Fruit fly (Drosophila melanogaster) whole organism, pupa: Measurements from ENCODE around the gene HP4.

Experiments
- CG12605 ChIP-seq: fragments of 200-800 bp; sonication (Bioruptor generic); IDR thresholded peaks from 2 replicates; pipeline ENCODE4 v1.3.6; 2022; ENCODE audit warnings: missing biosample characterization, missing genetic modification characterization
- CG13204 ChIP-seq: fragments of 200-800 bp; sonication (Bioruptor generic); optimal IDR thresholded peaks from 2 replicates; lab custom pipeline; 2018; ENCODE audit warnings: missing biosample characterization, mild to moderate bottlenecking, missing genetic modification characterization, moderate library complexity
- CG15710 ChIP-seq: fragments of 200-800 bp; sonication (Bioruptor generic); optimal IDR thresholded peaks from 2 replicates; lab custom pipeline; 2018; ENCODE audit warnings: missing biosample characterization, mild to moderate bottlenecking, missing genetic modification characterization, moderate library complexity
- CG17806 ChIP-seq: fragments of 200-800 bp; sonication (Bioruptor generic); optimal IDR thresholded peaks from 2 replicates; lab custom pipeline; 2018; ENCODE audit warnings: missing biosample characterization, mild to moderate bottlenecking, missing genetic modification characterization, moderate library complexity
- CG32121 ChIP-seq: fragments of 200-800 bp; sonication (Bioruptor generic); IDR thresholded peaks from 2 replicates; pipeline ENCODE4 v1.3.6; 2022; ENCODE audit warnings: missing biosample characterization, missing genetic modification characterization
- CG34367 ChIP-seq: fragments of 200-800 bp; sonication (Bioruptor generic); optimal IDR thresholded peaks from 2 replicates; lab custom pipeline; 2018; ENCODE audit warnings: missing biosample characterization, mild to moderate bottlenecking, missing genetic modification characterization
- CG4496 ChIP-seq: fragments of 200-800 bp; sonication (Bioruptor generic); IDR thresholded peaks from 3 replicates; pipeline ENCODE4 v1.3.6; 2022; ENCODE audit warnings: missing biosample characterization, missing genetic modification characterization
- CG8159 ChIP-seq: fragments of 200-800 bp; sonication (Bioruptor generic); optimal IDR thresholded peaks from 3 replicates; lab custom pipeline; 2018; ENCODE audit warnings: missing biosample characterization, mild to moderate bottlenecking, missing genetic modification characterization, moderate library complexity
- Pif1A ChIP-seq: fragments of 200-800 bp; sonication (Bioruptor generic); optimal IDR thresholded peaks from 3 replicates; lab custom pipeline; 2016; ENCODE audit warnings: missing biosample characterization, missing genetic modification characterization
- Snoo ChIP-seq: fragments of 200-800 bp; sonication (Bioruptor generic); optimal IDR thresholded peaks from 3 replicates; lab custom pipeline; 2017; ENCODE audit warnings: missing biosample characterization, mild to moderate bottlenecking, missing genetic modification characterization, inconsistent platforms
- fd96Ca ChIP-seq: fragments of 200-800 bp; sonication (Bioruptor generic); IDR thresholded peaks from 3 replicates; pipeline ENCODE4 v1.3.6; 2022; ENCODE audit warnings: missing biosample characterization, missing genetic modification characterization
- gl ChIP-seq: fragments of 200-800 bp; sonication (Bioruptor generic); optimal IDR thresholded peaks from 2 replicates; lab custom pipeline; 2018; ENCODE audit warnings: missing biosample characterization, mild to moderate bottlenecking, missing genetic modification characterization

- TF ChIP-seq CG32121 (GFP tag; lab: Robert Waterston, UW) (no peak), CG8159 (tag; lab: Kevin White, UChicago) (no peak), gl (tag; lab: Kevin White, UChicago) (no peak), CG4496 (GFP tag; lab: Robert Waterston, UW) (no peak), Snoo (no peak), CG13204 (GFP tag; lab: Kevin White, UChicago) (no peak), CG17806 (no peak), CG12605 (GFP tag; lab: Robert Waterston, UW) (no peak), CG34367 (tag; lab: Kevin White, UChicago) (no peak), Pif1A (no peak), fd96Ca (GFP tag; lab: Robert Waterston, UW) (no peak), CG15710 (tag; lab: Kevin White, UChicago) (no peak)
Observed at dm6 chr3L:7996364-7996763, 20.4 kb upstream of the HP4 start.
